Fruit fly (Drosophila melanogaster): ENCODE measurements around the gene Sirt4.

Gene Sirt4

dm6 chrX:5698087-5698727, 32.5 kb upstream of the Sirt4 start, which contains the start of gene AdamTS-B (continued):
- TF ChIP-seq CG6854 (GFP tag; optimal IDR thresholded peaks at IDR 0.05), result peak; percentile 48
- peak; percentile 46 for TF ChIP-seq dac (GFP tag; optimal IDR thresholded peaks at IDR 0.05)
- TF ChIP-seq Hr4 (GFP tag; optimal IDR thresholded peaks at IDR 0.05), result peak; percentile 69
- TF ChIP-seq fd59A (GFP tag; optimal IDR thresholded peaks at IDR 0.05), result peak; percentile 70
- TF ChIP-seq net (GFP tag; optimal IDR thresholded peaks at IDR 0.05), result peak; percentile 48
- TF ChIP-seq Eip78C (GFP tag), result peak; percentile 22
- peak; percentile 16 for TF ChIP-seq CG8319 (GFP tag; optimal IDR thresholded peaks at IDR 0.05)
- TF ChIP-seq Lpt (GFP tag; optimal IDR thresholded peaks at IDR 0.05), result peak; percentile 57
- peak; percentile 73 for TF ChIP-seq CG16779 (tag; optimal IDR thresholded peaks at IDR 0.05)
- peak; percentile 73 for TF ChIP-seq CG10669 (GFP tag; optimal IDR thresholded peaks at IDR 0.05)
- TF ChIP-seq lz (GFP tag; optimal IDR thresholded peaks at IDR 0.05), result peak; percentile 74
- no peak for TF ChIP-seq fkh (GFP tag; optimal IDR thresholded peaks at IDR 0.05)
- peak; percentile 60; the same call in 1 of the 2 replicates for TF ChIP-seq CG11294 (GFP tag; IDR thresholded peaks at IDR 0.05)
- peak; percentile 69 for TF ChIP-seq CG15336 (GFP tag; IDR thresholded peaks at IDR 0.05)
- TF ChIP-seq pdm3 (GFP tag; optimal IDR thresholded peaks at IDR 0.05), result peak; percentile 62
- peak; percentile 46 for TF ChIP-seq Sox15 (GFP tag; optimal IDR thresholded peaks at IDR 0.05)
- TF ChIP-seq vri (GFP tag; optimal IDR thresholded peaks at IDR 0.05), result peak; percentile 25
- TF ChIP-seq salr (GFP tag; optimal IDR thresholded peaks at IDR 0.05), result peak; percentile 17 to 51
- peak; percentile 62 for TF ChIP-seq CG3919 (GFP tag; optimal IDR thresholded peaks at IDR 0.05)
- TF ChIP-seq svp (GFP tag), result no peak
- peak; percentile 55 for TF ChIP-seq CG31627 (GFP tag; optimal IDR thresholded peaks at IDR 0.05)
- peak; percentile 57 for TF ChIP-seq CG10631 (GFP tag; optimal IDR thresholded peaks at IDR 0.05)

- TF ChIP-seq Ets21C (GFP tag; optimal IDR thresholded peaks at IDR 0.05) (peak; percentile 96), CG9139 (GFP tag; optimal IDR thresholded peaks at IDR 0.05) (peak; percentile 94), Hr39 (GFP tag; optimal IDR thresholded peaks at IDR 0.05) (peak; percentile 98), CG8119 (GFP tag; IDR thresholded peaks at IDR 0.05) (peak; percentile 94), lz (GFP tag; optimal IDR thresholded peaks at IDR 0.05) (peak; percentile 98), svp (GFP tag) (peak; percentile 99), Smox (GFP tag; optimal IDR thresholded peaks at IDR 0.05) (peak; percentile 97), CG7368 (GFP tag; optimal IDR thresholded peaks at IDR 0.05) (peak; percentile 99), fd59A (GFP tag; optimal IDR thresholded peaks at IDR 0.05) (peak; percentile 96), eg (GFP tag; IDR thresholded peaks at IDR 0.05) (peak; percentile 97), dsx (GFP tag; optimal IDR thresholded peaks at IDR 0.05; ENCODE audit: poor library complexity, severe bottlenecking) (peak; percentile 84), esn (GFP tag; optimal IDR thresholded peaks at IDR 0.05) (peak; percentile 98), CG16779 (tag; optimal IDR thresholded peaks at IDR 0.05) (peak; percentile 95), Ets96B (tag; optimal IDR thresholded peaks at IDR 0.05) (peak; percentile 83), CG4318 (GFP tag; optimal IDR thresholded peaks at IDR 0.05) (peak; percentile 94), Met (GFP tag; optimal IDR thresholded peaks at IDR 0.05) (peak; percentile 97), CG3919 (GFP tag; optimal IDR thresholded peaks at IDR 0.05) (peak; percentile 99), vri (GFP tag; optimal IDR thresholded peaks at IDR 0.05) (peak; percentile 96), CG11294 (GFP tag; IDR thresholded peaks at IDR 0.05) (peak; percentile 89), topi (GFP tag; optimal IDR thresholded peaks at IDR 0.05) (peak; percentile 99), CG32006 (GFP tag; optimal IDR thresholded peaks at IDR 0.05) (peak; percentile 97), Sox14 (GFP tag; optimal IDR thresholded peaks at IDR 0.05) (peak; percentile 98), cyc (GFP tag; optimal IDR thresholded peaks at IDR 0.05) (peak; percentile 99), CG11902 (GFP tag; optimal IDR thresholded peaks at IDR 0.05) (peak; percentile 96), CG8319 (GFP tag; optimal IDR thresholded peaks at IDR 0.05) (peak; percentile 95), Eip78C (GFP tag) (peak; percentile 99), CG15336 (GFP tag; IDR thresholded peaks at IDR 0.05) (peak; percentile 95), CG1621 (tag; optimal IDR thresholded peaks at IDR 0.05) (peak; percentile 96), pdm3 (GFP tag; optimal IDR thresholded peaks at IDR 0.05) (peak; percentile 98), Eip93F (GFP tag; optimal IDR thresholded peaks at IDR 0.05) (peak; percentile 95), Blimp-1 (GFP tag; optimal IDR thresholded peaks at IDR 0.05) (peak; percentile 70), CG8632 (GFP tag; optimal IDR thresholded peaks at IDR 0.05) (peak; percentile 95), Sox15 (GFP tag; optimal IDR thresholded peaks at IDR 0.05) (peak; percentile 96), CG6808 (GFP tag; optimal IDR thresholded peaks at IDR 0.05) (peak; percentile 97), CG6792 (GFP tag; optimal IDR thresholded peaks at IDR 0.05) (peak; percentile 98), dac (GFP tag; optimal IDR thresholded peaks at IDR 0.05) (peak; percentile 96), Eip75B (GFP tag; optimal IDR thresholded peaks at IDR 0.05) (peak; percentile 98), Hr38 (GFP tag; optimal IDR thresholded peaks at IDR 0.05) (peak; percentile 66)
Measured at dm6 chrX:5696436-5697022, 30.8 kb upstream of the Sirt4 start.

Data from whole organism, prepupa.